Fruit fly (Drosophila melanogaster) Kc167 (cell line): Measurements from ENCODE around the gene Rpn10.

ENCODE experiments used
- h ChIP-seq: fragments of >200 bp; optimal IDR thresholded peaks from 3 replicates; lab custom pipeline; 2018; ENCODE audit warnings: missing external identifiers
- insv ChIP-seq: fragments of >200 bp; optimal IDR thresholded peaks from 3 replicates; lab custom pipeline; 2018; ENCODE audit warnings: missing external identifiers

DNA sequence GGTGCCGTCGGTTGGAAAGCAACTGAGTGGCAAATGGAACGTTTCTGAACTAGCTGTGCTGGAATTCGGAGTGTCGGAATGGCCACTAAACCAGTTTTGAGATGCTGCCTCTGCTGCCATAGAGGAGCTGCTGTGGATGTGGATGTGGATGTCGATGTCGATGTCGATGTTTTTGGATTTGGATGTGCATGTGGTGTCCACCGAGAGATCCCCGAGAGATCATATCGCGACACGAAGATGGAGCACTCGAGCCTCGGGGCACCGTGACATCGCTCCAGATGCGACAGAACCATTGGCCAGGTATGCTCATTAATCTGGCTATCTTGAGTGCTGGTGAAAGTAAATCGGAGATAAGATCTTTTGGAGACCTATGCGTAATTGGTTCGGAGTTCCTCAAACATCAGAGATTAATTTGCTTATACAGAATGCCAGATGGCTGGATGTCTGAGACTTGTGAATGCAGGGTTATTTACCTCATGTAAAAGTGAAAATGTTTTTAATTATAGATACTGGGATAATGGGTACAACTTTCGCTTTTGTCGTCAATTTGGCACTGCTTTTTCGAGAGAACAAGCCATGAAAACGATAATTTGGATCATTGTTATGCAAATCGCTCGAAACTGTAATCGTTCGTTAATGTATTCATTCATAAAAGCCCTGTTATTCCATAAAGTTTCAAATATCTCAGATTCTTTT, 21.5 kb downstream of the Rpn10 start, which contains the start of gene CG7173:
- TF ChIP-seq insv (lab: Kevin White, UChicago) = no peak
- TF ChIP-seq h (lab: Kevin White, UChicago) = no peak
